Worm (Caenorhabditis elegans) whole organism, early embryonic: ENCODE data around the gene Y54F10BM.20.

ENCODE experiments used
- aly-1 ChIP-seq: sonication (generic microtip); optimal IDR thresholded peaks from 2 replicates; lab custom pipeline; 2016; ENCODE audit warnings: missing genetic modification characterization, missing compliant biosample characterization
- ama-1 ChIP-seq: fragments of 150-350 bp; optimal IDR thresholded peaks from 2 replicates; lab custom pipeline; 2014
- ceh-13 ChIP-seq: fragments of 200-800 bp; sonication (Bioruptor generic); optimal IDR thresholded peaks from 2 replicates; lab custom pipeline; 2018; ENCODE audit warnings: mild to moderate bottlenecking, missing genetic modification characterization, missing compliant biosample characterization
- ets-7 ChIP-seq: sonication (generic microtip); optimal IDR thresholded peaks from 2 replicates; lab custom pipeline; 2016; ENCODE audit warnings: missing genotype, missing genetic modification characterization, missing compliant biosample characterization
- sea-1 ChIP-seq: fragments of 200-800 bp; sonication (Bioruptor generic); conservative IDR thresholded peaks from 2 replicates; pipeline ENCODE4 v1.3.6; 2022; ENCODE audit warnings: missing genetic modification characterization, missing compliant biosample characterization
- tra-4 ChIP-seq: sonication (generic microtip); optimal IDR thresholded peaks from 2 replicates; lab custom pipeline; 2017; ENCODE audit warnings: missing genetic modification characterization, missing compliant biosample characterization

DNA sequence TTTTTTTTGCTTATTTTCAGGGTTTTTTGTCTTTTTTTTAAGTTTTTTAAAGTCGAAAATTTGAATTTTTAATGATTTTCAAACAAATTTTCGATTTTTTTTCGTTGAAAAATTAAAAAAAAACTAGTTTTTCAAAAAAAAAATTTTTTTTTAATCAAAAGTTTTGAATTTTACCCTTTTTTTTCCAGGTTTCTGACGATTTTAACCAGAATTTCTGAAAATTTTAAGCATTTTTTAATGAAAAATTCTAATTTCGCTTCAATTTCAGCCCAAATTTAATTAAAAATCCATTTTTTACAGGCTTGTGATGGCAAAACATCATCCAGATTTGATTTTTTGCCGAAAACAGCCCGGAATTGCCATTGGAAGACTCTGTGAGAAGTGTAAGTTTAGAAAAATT lies 35.2 kb downstream of the Y54F10BM.20 start, which contains the start of gene phf-5:
- TF ChIP-seq ama-1, result no peak
- TF ChIP-seq sea-1, result no peak
- no peak for TF ChIP-seq ceh-13 (GFP tag; lab: Kevin White, UChicago)
- no peak for TF ChIP-seq aly-1 (tag; lab: Kevin White, UChicago)
- no peak for TF ChIP-seq tra-4 (tag; lab: Kevin White, UChicago)
- TF ChIP-seq ets-7, result no peak
